Fruit fly (Drosophila melanogaster): ENCODE data around the gene CG12986.

CG12986 gene

DNA sequence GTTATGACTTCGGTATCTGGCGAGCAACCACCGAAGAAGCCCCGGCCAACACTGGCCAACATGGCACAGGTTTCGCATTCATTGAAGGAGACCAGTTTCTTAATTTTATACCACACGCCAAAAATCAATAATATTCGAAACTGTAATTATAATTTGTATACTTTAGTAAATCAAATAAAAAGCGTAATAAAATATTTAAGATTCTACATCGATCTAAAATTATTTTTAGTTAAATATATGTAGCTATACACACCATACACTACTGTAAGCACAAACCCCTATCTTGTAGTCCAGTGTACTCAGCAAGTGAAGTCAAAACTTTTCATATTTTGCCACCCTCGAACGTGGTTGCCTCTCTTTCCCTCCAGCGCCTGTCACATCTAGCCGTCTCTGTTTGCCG lies 37.4 kb downstream of the CG12986 start (continued):
- TF ChIP-seq CG10147 (GFP tag; optimal IDR thresholded peaks at IDR 0.05), result no peak
- no peak for TF ChIP-seq lov (optimal IDR thresholded peaks at IDR 0.05)
- TF ChIP-seq lov (GFP tag; IDR thresholded peaks at IDR 0.05), result no peak
- no peak for TF ChIP-seq CG13894 (tag; optimal IDR thresholded peaks at IDR 0.05)
- no peak for TF ChIP-seq tup (GFP tag; optimal IDR thresholded peaks at IDR 0.05)
- TF ChIP-seq CG7963 (GFP tag; IDR thresholded peaks at IDR 0.05; ENCODE audit: partially characterized antibody), result no peak
- TF ChIP-seq CG17568 (GFP tag; optimal IDR thresholded peaks at IDR 0.05), result peak; percentile 1
- TF ChIP-seq CG15073 (GFP tag; optimal IDR thresholded peaks at IDR 0.05), result no peak
- TF ChIP-seq Nf-YC (tag; optimal IDR thresholded peaks at IDR 0.05), result peak; percentile 60
- TF ChIP-seq CG8765 (GFP tag; IDR thresholded peaks at IDR 0.05), result no peak
- no peak for TF ChIP-seq fu2 (GFP tag; optimal IDR thresholded peaks at IDR 0.05)
- no peak for TF ChIP-seq HLH3B (GFP tag; IDR thresholded peaks at IDR 0.05)
- TF ChIP-seq pnt (GFP tag; optimal IDR thresholded peaks at IDR 0.05), result no peak
- no peak for TF ChIP-seq cwo (GFP tag; optimal IDR thresholded peaks at IDR 0.05)
- TF ChIP-seq CG6654 (GFP tag; optimal IDR thresholded peaks at IDR 0.05), result no peak
- TF ChIP-seq phol (tag; optimal IDR thresholded peaks at IDR 0.05), result peak; percentile 57
- TF ChIP-seq CG34422 (GFP tag; IDR thresholded peaks at IDR 0.05), result no peak
- no peak for TF ChIP-seq CG4404 (GFP tag; IDR thresholded peaks at IDR 0.05)
- peak; percentile 59 for TF ChIP-seq unpg (GFP tag; optimal IDR thresholded peaks at IDR 0.05)
- TF ChIP-seq CHES-1-like (GFP tag; optimal IDR thresholded peaks at IDR 0.05), result no peak
- TF ChIP-seq CG3838 (GFP tag; optimal IDR thresholded peaks at IDR 0.05), result no peak
- TF ChIP-seq Rfx (GFP tag; IDR thresholded peaks at IDR 0.05), result no peak
- TF ChIP-seq NFAT (GFP tag; IDR thresholded peaks at IDR 0.05), result no peak
- peak; percentile 36 for TF ChIP-seq CG15269 (tag; optimal IDR thresholded peaks at IDR 0.05)
- TF ChIP-seq hb (GFP tag; IDR thresholded peaks at IDR 0.05; ENCODE audit: partially characterized antibody), result no peak
- TF ChIP-seq Bteb2 (GFP tag; optimal IDR thresholded peaks at IDR 0.05), result no peak
- TF ChIP-seq CG31388 (GFP tag; optimal IDR thresholded peaks at IDR 0.05), result no peak
- no peak for TF ChIP-seq Poxn (GFP tag; IDR thresholded peaks at IDR 0.05)
- peak; percentile 61 for TF ChIP-seq CG11504 (tag; optimal IDR thresholded peaks at IDR 0.05)
- no peak for TF ChIP-seq lbe (GFP tag; optimal IDR thresholded peaks at IDR 0.05)
- no peak for TF ChIP-seq gro (GFP tag; optimal IDR thresholded peaks at IDR 0.05)
- no peak for TF ChIP-seq CG2120 (GFP tag; optimal IDR thresholded peaks at IDR 0.05)
- peak; percentile 21 for TF ChIP-seq CG1832 (GFP tag; optimal IDR thresholded peaks at IDR 0.05)
- no peak for TF ChIP-seq schlank (tag; optimal IDR thresholded peaks at IDR 0.05)
- TF ChIP-seq Side (GFP tag; optimal IDR thresholded peaks at IDR 0.05), result no peak
- TF ChIP-seq pho (GFP tag; optimal IDR thresholded peaks at IDR 0.05), result no peak
- TF ChIP-seq Six4 (GFP tag; optimal IDR thresholded peaks at IDR 0.05), result no peak
- TF ChIP-seq HmgZ (tag; optimal IDR thresholded peaks at IDR 0.05), result no peak
- TF ChIP-seq ci (GFP tag; IDR thresholded peaks at IDR 0.05), result no peak
- no peak for TF ChIP-seq repo (GFP tag; optimal IDR thresholded peaks at IDR 0.05)
- TF ChIP-seq fd3F (GFP tag; optimal IDR thresholded peaks at IDR 0.05), result no peak
- peak; percentile 71 for TF ChIP-seq dmrt11E (tag; optimal IDR thresholded peaks at IDR 0.05)
- no peak for TF ChIP-seq btn (GFP tag; optimal IDR thresholded peaks at IDR 0.05)
- no peak for TF ChIP-seq CG9797 (GFP tag; optimal IDR thresholded peaks at IDR 0.05)
- TF ChIP-seq Lhr (GFP tag; optimal IDR thresholded peaks at IDR 0.05), result no peak
- TF ChIP-seq her (GFP tag; optimal IDR thresholded peaks at IDR 0.05), result no peak
- no peak for TF ChIP-seq pb (GFP tag; optimal IDR thresholded peaks at IDR 0.05)
- no peak for TF ChIP-seq gce (GFP tag; IDR thresholded peaks at IDR 0.05)
- TF ChIP-seq h (optimal IDR thresholded peaks at IDR 0.05), result no peak
- no peak for TF ChIP-seq luna (GFP tag; optimal IDR thresholded peaks at IDR 0.05)
- TF ChIP-seq CoRest (tag; optimal IDR thresholded peaks at IDR 0.05), result peak; percentile 65
- peak; percentile 37 for TF ChIP-seq Nf-YB (GFP tag; optimal IDR thresholded peaks at IDR 0.05)
- no peak for TF ChIP-seq bigmax (GFP tag; optimal IDR thresholded peaks at IDR 0.05)
